Worm (Caenorhabditis elegans) whole organism, L4 larva: Measurements from ENCODE around the gene rab-21.

Source experiments
- D1046.2 ChIP-seq: fragments of 200-800 bp; sonication (Bioruptor generic); IDR thresholded peaks from 2 replicates; pipeline ENCODE4 v1.3.6; 2022; ENCODE audit warnings: missing genetic modification characterization, missing compliant biosample characterization
- F10B5.3 ChIP-seq: sonication (generic microtip); optimal IDR thresholded peaks from 2 replicates; lab custom pipeline; 2016; ENCODE audit warnings: mild to moderate bottlenecking, missing genetic modification characterization, missing compliant biosample characterization
- R02D3.7 ChIP-seq: fragments of 150-350 bp; sonication (generic microtip); optimal IDR thresholded peaks from 3 replicates; lab custom pipeline; 2014; ENCODE audit warnings: missing biosample characterization, missing genetic modification characterization
- Y5F2A.4 ChIP-seq: fragments of 200-800 bp; sonication (Bioruptor generic); optimal IDR thresholded peaks from 2 replicates; lab custom pipeline; 2018; ENCODE audit warnings: mild to moderate bottlenecking, missing genetic modification characterization, missing compliant biosample characterization
- aly-2 ChIP-seq: sonication (generic microtip); optimal IDR thresholded peaks from 2 replicates; lab custom pipeline; 2018; ENCODE audit warnings: missing biosample characterization, missing genetic modification characterization
- ama-1 ChIP-seq: fragments of 150-350 bp; optimal IDR thresholded peaks from 2 replicates; lab custom pipeline; 2014; ENCODE audit warnings: inconsistent platforms, mixed read lengths
- ceh-28 ChIP-seq: fragments of 150-350 bp; optimal IDR thresholded peaks from 2 replicates; lab custom pipeline; 2014; ENCODE audit warnings: missing biosample characterization, missing genetic modification reagents, missing genetic modification characterization
- ceh-32 ChIP-seq: sonication (generic microtip); optimal IDR thresholded peaks from 2 replicates; lab custom pipeline; 2016; ENCODE audit warnings: mild to moderate bottlenecking, missing genetic modification characterization, missing compliant biosample characterization; ENCODE audit not compliant: poor library complexity
- daf-12 ChIP-seq: fragments of 150-350 bp; optimal IDR thresholded peaks from 2 replicates; lab custom pipeline; 2014; ENCODE audit warnings: missing biosample characterization, missing genetic modification reagents, missing genetic modification characterization
- daf-16 ChIP-seq, 3 experiments: sonication (generic microtip); optimal IDR thresholded peaks; 2 replicates each; lab custom pipeline; 2016 to 2017; ENCODE audit warnings: missing genetic modification characterization in 3 of 3, missing genetic modification reagents in 3 of 3, mild to moderate bottlenecking in 2 of 3, missing compliant biosample characterization in 2 of 3, missing biosample characterization in 1 of 3, moderate library complexity in 1 of 3
- dmd-6 ChIP-seq: fragments of 200-800 bp; sonication (Bioruptor generic); IDR thresholded peaks from 2 replicates; pipeline ENCODE4 v1.3.6; 2022; ENCODE audit warnings: missing genetic modification reagents, missing genetic modification characterization, missing compliant biosample characterization
- duxl-1 ChIP-seq: sonication (generic microtip); optimal IDR thresholded peaks from 2 replicates; lab custom pipeline; 2016; ENCODE audit warnings: mild to moderate bottlenecking, missing genetic modification characterization, moderate library complexity, missing compliant biosample characterization; ENCODE audit not compliant: poor library complexity
- dve-1 ChIP-seq: sonication (generic microtip); optimal IDR thresholded peaks from 2 replicates; lab custom pipeline; 2017; ENCODE audit warnings: antibody characterized with exemption, mild to moderate bottlenecking, missing genetic modification characterization, missing compliant biosample characterization; ENCODE audit not compliant: insufficient read depth
- fkh-10 ChIP-seq: fragments of 150-350 bp; optimal IDR thresholded peaks from 2 replicates; lab custom pipeline; 2014; ENCODE audit warnings: missing biosample characterization, missing genetic modification reagents, missing genetic modification characterization
- hlh-11 ChIP-seq: fragments of 200-800 bp; sonication (Bioruptor generic); optimal IDR thresholded peaks from 2 replicates; lab custom pipeline; 2018; ENCODE audit warnings: mild to moderate bottlenecking, missing genetic modification characterization, missing compliant biosample characterization
- lin-38 ChIP-seq: fragments of 200-800 bp; sonication (Bioruptor generic); IDR thresholded peaks from 2 replicates; pipeline ENCODE4 v1.3.6; 2022; ENCODE audit warnings: missing genetic modification reagents, missing genetic modification characterization, missing compliant biosample characterization
- lin-39 ChIP-seq: fragments of 150-350 bp; optimal IDR thresholded peaks from 2 replicates; lab custom pipeline; 2014; ENCODE audit warnings: missing biosample characterization, missing genetic modification reagents, missing genetic modification characterization
- lsy-2 ChIP-seq, 2 experiments: fragments of 150-350 bp in 1 of 2; sonication (generic microtip) in 1 of 2; optimal IDR thresholded peaks; 2 replicates each; lab custom pipeline; 2014 to 2017; ENCODE audit warnings: missing biosample characterization in 2 of 2, missing genetic modification characterization in 2 of 2
- mdt-29 ChIP-seq: fragments of 200-800 bp; sonication (Bioruptor generic); IDR thresholded peaks from 2 replicates; pipeline ENCODE4 v1.3.6; 2022; ENCODE audit warnings: missing genetic modification reagents, missing genetic modification characterization, missing compliant biosample characterization
- mxl-2 ChIP-seq: fragments of 200-800 bp; sonication (Bioruptor generic); conservative IDR thresholded peaks from 2 replicates; pipeline ENCODE4 v1.3.6; 2022; ENCODE audit warnings: missing genetic modification reagents, missing genetic modification characterization, missing compliant biosample characterization
- nhr-11 ChIP-seq: fragments of 150-350 bp; optimal IDR thresholded peaks from 2 replicates; lab custom pipeline; 2014; ENCODE audit warnings: missing biosample characterization, missing genetic modification characterization
- nhr-41 ChIP-seq: fragments of 200-800 bp; sonication (Bioruptor generic); IDR thresholded peaks from 2 replicates; pipeline ENCODE4 v1.3.6; 2022; ENCODE audit warnings: missing genetic modification reagents, missing genetic modification characterization, missing compliant biosample characterization
- nhr-6 ChIP-seq: fragments of 150-350 bp; optimal IDR thresholded peaks from 2 replicates; lab custom pipeline; 2014; ENCODE audit warnings: missing biosample characterization, missing genetic modification characterization
- php-3 ChIP-seq: fragments of 200-800 bp; sonication (Bioruptor generic); IDR thresholded peaks from 2 replicates; pipeline ENCODE4 v1.3.6; 2022; ENCODE audit warnings: missing genetic modification reagents, missing genetic modification characterization, missing compliant biosample characterization
- pqm-1 ChIP-seq: sonication (generic microtip); optimal IDR thresholded peaks from 2 replicates; lab custom pipeline; 2017; ENCODE audit warnings: missing biosample characterization, missing genetic modification characterization
- sdz-12 ChIP-seq: fragments of 200-800 bp; sonication (Bioruptor generic); optimal IDR thresholded peaks from 2 replicates; lab custom pipeline; 2018; ENCODE audit warnings: mild to moderate bottlenecking, missing genetic modification characterization, missing compliant biosample characterization
- skn-1 ChIP-seq: fragments of 150-350 bp; optimal IDR thresholded peaks from 2 replicates; lab custom pipeline; 2014; ENCODE audit warnings: missing biosample characterization, missing genetic modification characterization
- tra-1 ChIP-seq: fragments of 200-800 bp; sonication (Bioruptor generic); IDR thresholded peaks from 2 replicates; pipeline ENCODE4 v1.3.6; 2022; ENCODE audit warnings: missing genetic modification reagents, missing genetic modification characterization, missing compliant biosample characterization
- unc-39 ChIP-seq: sonication (generic microtip); optimal IDR thresholded peaks from 2 replicates; lab custom pipeline; 2017; ENCODE audit warnings: missing biosample characterization, missing genetic modification characterization
- unc-62 ChIP-seq, 3 experiments: fragments of 150-350 bp in 1 of 3; sonication (generic microtip); optimal IDR thresholded peaks in 2 of 3; peaks in 1 of 3; 1 replicate in 1 of 3; 2 replicates in 2 of 3; lab custom pipeline; 2014 to 2017; ENCODE audit warnings: missing biosample characterization in 3 of 3, missing genetic modification characterization in 3 of 3, missing genetic modification reagents in 3 of 3, missing genotype in 1 of 3
- vab-7 ChIP-seq: fragments of 200-800 bp; sonication (Bioruptor generic); IDR thresholded peaks from 2 replicates; pipeline ENCODE4 v1.3.6; 2022; ENCODE audit warnings: missing genetic modification reagents, missing genetic modification characterization, missing compliant biosample characterization
- zip-11 ChIP-seq: fragments of 200-800 bp; sonication (Bioruptor generic); IDR thresholded peaks from 2 replicates; pipeline ENCODE4 v1.3.6; 2022; ENCODE audit warnings: missing genetic modification characterization, missing compliant biosample characterization

The rab-21 gene

DNA sequence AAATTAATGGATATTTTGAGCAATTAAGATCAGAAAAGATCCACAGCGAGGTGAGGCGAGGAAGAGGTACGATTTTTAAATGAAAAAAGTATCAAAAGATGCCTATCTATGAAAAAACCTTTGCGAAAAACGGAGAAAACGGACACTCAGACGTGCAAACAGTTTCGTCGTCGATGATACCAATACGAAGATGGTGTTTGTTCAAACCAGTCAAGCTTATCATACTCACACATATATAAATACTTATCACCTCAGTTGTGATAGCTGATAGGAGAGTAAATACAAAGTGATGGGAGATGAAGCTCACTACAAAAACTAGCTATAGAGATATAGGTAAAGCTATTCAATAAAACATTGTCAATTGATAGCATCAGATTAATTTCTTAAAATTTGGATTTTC lies 35.0 kb downstream of the rab-21 start:
- TF ChIP-seq dve-1 (tag; lab: Kevin White, UChicago) (peak; percentile 38), daf-16 (GFP tag; optimal IDR thresholded peaks at IDR 0.05; lab: Kevin White, UChicago) (no peak), daf-16 (tag; optimal IDR thresholded peaks at IDR 0.05; lab: Kevin White, UChicago) (peak; percentile 65), pqm-1 (tag; lab: Kevin White, UChicago) (peak; percentile 40), tra-1 (no peak), vab-7 (GFP tag; lab: Robert Waterston, UW) (no peak), F10B5.3 (no peak), mdt-29 (GFP tag; lab: Robert Waterston, UW) (no peak), lin-39 (tag; lab: Kevin White, UChicago) (no peak), nhr-11 (no peak), hlh-11 (tag; lab: Kevin White, UChicago) (peak; percentile 2)

DNA sequence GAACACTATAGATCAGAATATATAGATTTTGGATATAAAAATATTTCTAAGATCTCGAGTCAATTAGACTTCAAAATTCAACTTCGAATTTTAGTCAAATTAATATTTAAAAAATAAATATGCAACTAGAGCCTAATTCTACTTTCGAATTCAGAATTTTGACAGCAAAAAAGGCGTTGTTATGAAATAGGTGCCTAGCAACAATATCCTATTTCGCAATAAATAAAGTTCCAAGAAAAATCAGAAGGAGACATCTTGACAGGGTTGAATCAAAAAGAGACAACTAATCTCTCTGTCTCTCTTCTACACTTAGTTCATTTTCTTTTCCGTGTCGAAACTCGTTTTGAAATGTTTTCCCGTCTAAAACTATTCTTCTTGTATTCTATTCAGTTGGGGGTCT lies 39.4 kb downstream of the rab-21 start:
- TF ChIP-seq unc-62 (GFP tag; optimal IDR thresholded peaks at IDR 0.05 in 1 of 2; lab: Kevin White, UChicago) (peak in 1 of 2 experiments; percentile 88), unc-62 (tag; optimal IDR thresholded peaks at IDR 0.05; lab: Kevin White, UChicago) (no peak), Y5F2A.4 (GFP tag; lab: Kevin White, UChicago) (no peak)

DNA sequence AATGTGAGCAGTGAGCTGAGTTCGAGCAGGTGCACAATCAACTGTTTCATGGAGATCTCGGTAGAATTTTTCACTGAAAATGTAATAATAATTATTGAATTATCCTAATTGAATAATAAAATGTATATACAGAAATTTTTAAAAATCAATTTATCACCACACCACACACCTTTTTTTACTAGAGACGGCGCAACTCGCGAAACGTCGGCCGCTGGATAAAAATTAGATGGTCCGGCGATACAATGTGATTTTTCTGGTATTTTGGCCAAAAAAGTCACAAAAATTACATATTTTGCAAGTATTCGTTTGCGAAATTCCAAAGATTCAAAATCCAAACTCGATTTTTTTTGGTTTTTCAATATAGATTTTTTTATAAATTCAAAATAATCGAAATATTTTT lies 44.0 kb downstream of the rab-21 start:
- TF ChIP-seq duxl-1 (tag; lab: Kevin White, UChicago), result no peak
- TF ChIP-seq lin-38 (GFP tag; lab: Robert Waterston, UW), result peak; percentile 25; the same call in 1 of the 2 replicates
- no peak for TF ChIP-seq D1046.2 (GFP tag; lab: Robert Waterston, UW)
- no peak for TF ChIP-seq vab-7 (GFP tag; lab: Robert Waterston, UW)

DNA sequence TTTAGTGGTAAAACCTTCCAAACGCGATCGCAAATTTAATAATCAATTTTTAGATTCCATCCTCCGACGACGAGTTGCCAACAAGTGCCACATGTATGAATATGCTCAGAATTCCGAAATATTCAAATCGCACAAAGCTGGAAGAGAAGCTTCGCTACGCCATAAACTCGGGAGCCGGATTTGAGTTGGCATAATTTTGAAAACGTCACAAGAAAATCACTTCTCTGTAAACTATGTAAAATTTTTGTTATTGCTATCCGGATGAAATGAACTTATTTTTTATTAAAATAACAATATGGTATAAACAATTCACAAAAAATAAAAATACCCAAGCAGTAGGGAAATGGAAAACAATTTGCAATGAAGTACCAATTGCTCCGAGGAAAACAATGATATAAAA lies 45.9 kb downstream of the rab-21 start:
- TF ChIP-seq ceh-32 (tag; lab: Kevin White, UChicago) (no peak), nhr-41 (no peak), aly-2 (no peak), dmd-6 (no peak), sdz-12 (no peak), php-3 (GFP tag; lab: Robert Waterston, UW) (no peak), daf-12 (no peak), ceh-28 (tag; lab: Kevin White, UChicago) (no peak), zip-11 (no peak), fkh-10 (GFP tag; lab: Kevin White, UChicago) (no peak), mxl-2 (GFP tag; lab: Robert Waterston, UW) (no peak), skn-1 (no peak), lin-39 (tag; lab: Kevin White, UChicago) (no peak), lsy-2 (tag; optimal IDR thresholded peaks at IDR 0.05; lab: Kevin White, UChicago) (no peak), unc-39 (no peak)

DNA sequence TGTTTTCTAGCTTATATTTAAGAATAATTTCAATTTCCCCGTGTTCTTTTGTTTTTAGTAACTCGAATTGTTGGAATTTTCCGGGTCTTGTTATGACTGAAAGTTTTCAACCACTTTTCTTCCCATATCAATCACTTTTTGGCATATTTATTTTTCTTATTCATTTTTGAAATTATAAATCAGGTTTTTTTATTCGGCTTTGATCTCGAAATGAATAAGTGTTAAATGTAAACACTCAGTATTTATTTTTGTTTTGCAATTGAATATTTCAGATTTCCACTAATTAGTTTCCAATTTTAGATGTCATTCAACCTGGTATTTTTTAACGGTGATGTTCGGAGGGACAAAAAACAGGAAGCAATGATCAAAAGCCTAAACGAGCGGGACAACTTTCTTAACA lies 50.3 kb downstream of the rab-21 start, which contains the start of gene etc-1:
TSS of gene etc-1 (plus strand) at position 301 of the 400 bp plus-strand sequence.
- no peak for TF ChIP-seq nhr-6 (tag; lab: Kevin White, UChicago)
- TF ChIP-seq ama-1 (lab: Kevin White, UChicago), result peak; percentile 11
- TF ChIP-seq R02D3.7, result no peak
- TF ChIP-seq Y5F2A.4 (GFP tag; lab: Kevin White, UChicago), result no peak
- TF ChIP-seq unc-62 (GFP tag; optimal IDR thresholded peaks at IDR 0.05 in 1 of 2; lab: Kevin White, UChicago), result peak in 1 of 2 experiments; percentile 34
- no peak for TF ChIP-seq unc-62 (tag; optimal IDR thresholded peaks at IDR 0.05; lab: Kevin White, UChicago)
